Worm (Caenorhabditis elegans) whole organism, mixed stage, embryonic: ENCODE results near the gene Y102A11A.5.
A peak's percentile ranks its signal among the peaks of the same experiment; 100 is the strongest.
"Not testable (repeated sequence)": the region's sequence is repeated elsewhere in the genome, so short reads cannot be mapped to it uniquely, and the experiment has no call there.

Source experiments
- M03D4.4 ChIP-seq: sonication (generic microtip); optimal IDR thresholded peaks from 2 replicates; lab custom pipeline; 2017; ENCODE audit warnings: mild to moderate bottlenecking, missing genetic modification characterization, missing compliant biosample characterization
- blmp-1 ChIP-seq: fragments of 150-350 bp; optimal IDR thresholded peaks from 2 replicates; lab custom pipeline; 2014; ENCODE audit warnings: missing biosample characterization, missing genetic modification characterization
- ceh-39 ChIP-seq: fragments of 150-350 bp; optimal IDR thresholded peaks from 2 replicates; lab custom pipeline; 2014; ENCODE audit warnings: missing biosample characterization, missing genetic modification characterization
- ceh-83 ChIP-seq: fragments of 200-800 bp; sonication (Bioruptor generic); optimal IDR thresholded peaks from 2 replicates; lab custom pipeline; 2018; ENCODE audit warnings: mild to moderate bottlenecking, missing genetic modification characterization, missing compliant biosample characterization
- ces-1 ChIP-seq: fragments of 150-350 bp; optimal IDR thresholded peaks from 2 replicates; lab custom pipeline; 2014; ENCODE audit warnings: missing biosample characterization, missing genetic modification reagents, missing genetic modification characterization
- drap-1 ChIP-seq: fragments of 200-800 bp; sonication (Bioruptor generic); optimal IDR thresholded peaks from 3 replicates; lab custom pipeline; 2018; ENCODE audit warnings: mild to moderate bottlenecking, missing genetic modification characterization, missing compliant biosample characterization
- elt-1 ChIP-seq: sonication (generic microtip); optimal IDR thresholded peaks from 2 replicates; lab custom pipeline; 2017; ENCODE audit warnings: missing genetic modification characterization, mild to moderate bottlenecking, missing compliant biosample characterization, antibody characterized with exemption, moderate library complexity, borderline replicate concordance; ENCODE audit not compliant: insufficient read depth
- elt-3 ChIP-seq: fragments of 150-350 bp; optimal IDR thresholded peaks from 2 replicates; lab custom pipeline; 2014; ENCODE audit warnings: missing biosample characterization, missing genetic modification characterization
- flh-1 ChIP-seq: fragments of 200-800 bp; sonication (Bioruptor generic); optimal IDR thresholded peaks from 2 replicates; lab custom pipeline; 2018; ENCODE audit warnings: mild to moderate bottlenecking, missing genetic modification characterization, moderate library complexity, missing compliant biosample characterization
- ham-2 ChIP-seq: fragments of 200-800 bp; sonication (Bioruptor generic); optimal IDR thresholded peaks from 2 replicates; lab custom pipeline; 2018; ENCODE audit warnings: mild to moderate bottlenecking, missing genetic modification characterization, missing compliant biosample characterization
- hlh-1 ChIP-seq: fragments of 150-350 bp; optimal IDR thresholded peaks from 2 replicates; lab custom pipeline; 2014; ENCODE audit warnings: missing biosample characterization, missing genetic modification reagents, missing genetic modification characterization
- lin-13 ChIP-seq: fragments of 150-350 bp; optimal IDR thresholded peaks from 2 replicates; lab custom pipeline; 2014; ENCODE audit warnings: missing biosample characterization, missing genetic modification characterization
- lin-32 ChIP-seq: fragments of 200-800 bp; sonication (Bioruptor generic); optimal IDR thresholded peaks from 2 replicates; lab custom pipeline; 2018; ENCODE audit warnings: mild to moderate bottlenecking, missing genetic modification characterization, missing compliant biosample characterization
- lsy-2 ChIP-seq: fragments of 150-350 bp; optimal IDR thresholded peaks from 2 replicates; lab custom pipeline; 2014; ENCODE audit warnings: missing biosample characterization, missing genetic modification characterization
- mab-5 ChIP-seq: fragments of 150-350 bp; optimal IDR thresholded peaks from 2 replicates; lab custom pipeline; 2014; ENCODE audit warnings: missing biosample characterization, missing genetic modification characterization
- mep-1 ChIP-seq: fragments of 150-350 bp; optimal IDR thresholded peaks from 2 replicates; lab custom pipeline; 2017; ENCODE audit warnings: missing biosample characterization, missing genetic modification reagents, missing genetic modification characterization, inconsistent platforms
- mls-2 ChIP-seq: sonication (generic microtip); optimal IDR thresholded peaks from 2 replicates; lab custom pipeline; 2016; ENCODE audit warnings: mild to moderate bottlenecking, missing genetic modification characterization, moderate library complexity, missing compliant biosample characterization
- nhr-12 ChIP-seq: fragments of 150-350 bp; optimal IDR thresholded peaks from 2 replicates; lab custom pipeline; 2014; ENCODE audit warnings: missing biosample characterization, missing genetic modification characterization
- nhr-2 ChIP-seq: fragments of 150-350 bp; optimal IDR thresholded peaks from 2 replicates; lab custom pipeline; 2014; ENCODE audit warnings: missing biosample characterization, missing genetic modification characterization
- nhr-237 ChIP-seq: fragments of 150-350 bp; optimal IDR thresholded peaks from 2 replicates; lab custom pipeline; 2014; ENCODE audit warnings: missing biosample characterization, missing genetic modification characterization
- nhr-28 ChIP-seq: fragments of 150-350 bp; optimal IDR thresholded peaks from 2 replicates; lab custom pipeline; 2014; ENCODE audit warnings: missing biosample characterization, missing genetic modification characterization
- nhr-76 ChIP-seq: sonication (generic microtip); optimal IDR thresholded peaks from 2 replicates; lab custom pipeline; 2017; ENCODE audit warnings: missing biosample characterization, missing genetic modification characterization
- pha-4 ChIP-seq: fragments of 150-350 bp; optimal IDR thresholded peaks from 2 replicates; lab custom pipeline; 2018; ENCODE audit warnings: missing biosample characterization, missing genetic modification reagents, missing genetic modification characterization
- sptf-1 ChIP-seq: sonication (generic microtip); optimal IDR thresholded peaks from 2 replicates; lab custom pipeline; 2017; ENCODE audit warnings: mild to moderate bottlenecking, missing genetic modification characterization, moderate library complexity, missing compliant biosample characterization
- tbx-8 ChIP-seq: fragments of 200-800 bp; sonication (Bioruptor generic); optimal IDR thresholded peaks from 2 replicates; lab custom pipeline; 2018; ENCODE audit warnings: mild to moderate bottlenecking, missing genetic modification characterization, moderate library complexity, missing compliant biosample characterization
- unc-120 ChIP-seq: sonication (generic microtip); optimal IDR thresholded peaks from 2 replicates; lab custom pipeline; 2017; ENCODE audit warnings: missing genetic modification characterization, missing compliant biosample characterization; ENCODE audit not compliant: poor library complexity, severe bottlenecking
- unc-39 ChIP-seq: fragments of 150-350 bp; optimal IDR thresholded peaks from 2 replicates; lab custom pipeline; 2014; ENCODE audit warnings: missing biosample characterization, missing genetic modification characterization
- unc-62 ChIP-seq: fragments of 150-350 bp; optimal IDR thresholded peaks from 2 replicates; lab custom pipeline; 2014; ENCODE audit warnings: missing biosample characterization, missing genetic modification reagents, missing genetic modification characterization
- zip-8 ChIP-seq: fragments of 150-350 bp; optimal IDR thresholded peaks from 2 replicates; lab custom pipeline; 2014; ENCODE audit warnings: missing biosample characterization, missing genetic modification characterization
- ztf-11 ChIP-seq: fragments of 150-350 bp; optimal IDR thresholded peaks from 2 replicates; lab custom pipeline; 2014; ENCODE audit warnings: missing biosample characterization, missing genetic modification characterization

The Y102A11A.5 gene

ce11 chrX:2039358-2039757 is 8.0 kb upstream of the Y102A11A.5 start, which contains the start of gene smex-2:
Gene smex-2, minus strand, starts transcription at chrX:2039458.
- TF ChIP-seq flh-1 (GFP tag; lab: Kevin White, UChicago), result no peak
- no peak for TF ChIP-seq nhr-12 (tag; lab: Kevin White, UChicago)
- no peak for TF ChIP-seq lin-32
- TF ChIP-seq mls-2 (tag; lab: Kevin White, UChicago), result no peak
- no peak for TF ChIP-seq nhr-237 (tag; lab: Kevin White, UChicago)
- TF ChIP-seq ces-1 (GFP tag; lab: Kevin White, UChicago), result no peak
- TF ChIP-seq, all 35 proteins: peak for 0

ce11 chrX:2035172-2035571 is 3.8 kb upstream of the Y102A11A.5 start, which contains the start of gene ergi-1:
Gene ergi-1, minus strand, starts transcription at chrX:2035272.
- TF ChIP-seq unc-120 (tag; lab: Kevin White, UChicago), result no peak
- TF ChIP-seq drap-1, result no peak
- no peak for TF ChIP-seq blmp-1 (tag; lab: Kevin White, UChicago)
- TF ChIP-seq unc-39 (tag; lab: Kevin White, UChicago), result no peak
- TF ChIP-seq pha-4 (tag; lab: Kevin White, UChicago), result peak; percentile 2
- no peak for TF ChIP-seq mep-1 (tag; lab: Kevin White, UChicago)
- TF ChIP-seq nhr-28 (tag; lab: Kevin White, UChicago), result no peak

- TF ChIP-seq unc-120 (tag; lab: Kevin White, UChicago), result no peak
- TF ChIP-seq lin-13 (tag; lab: Kevin White, UChicago), result no peak
- no peak for TF ChIP-seq unc-39 (tag; lab: Kevin White, UChicago)
- TF ChIP-seq tbx-8, result no peak
- no peak for TF ChIP-seq M03D4.4 (tag; lab: Kevin White, UChicago)
- no peak for TF ChIP-seq ztf-11 (tag; lab: Kevin White, UChicago)
- TF ChIP-seq hlh-1 (tag; lab: Kevin White, UChicago), result no peak
- no peak for TF ChIP-seq drap-1
- no peak for TF ChIP-seq pha-4 (tag; lab: Kevin White, UChicago)
- TF ChIP-seq elt-1 (tag; lab: Kevin White, UChicago), result no peak
- TF ChIP-seq ceh-39 (tag; lab: Kevin White, UChicago), result no peak
- TF ChIP-seq elt-3 (tag; lab: Kevin White, UChicago), result no peak
- TF ChIP-seq blmp-1 (tag; lab: Kevin White, UChicago), result no peak
- TF ChIP-seq lsy-2 (tag; lab: Kevin White, UChicago), result no peak
- no peak for TF ChIP-seq ham-2
- no peak for TF ChIP-seq nhr-2
Measured at ce11 chrX:2030871-2031270, 517 bp downstream of the Y102A11A.5 start.

- TF ChIP-seq flh-1 (GFP tag; lab: Kevin White, UChicago); unc-120 (tag; lab: Kevin White, UChicago); ham-2: not testable (repeated sequence)
Measured at ce11 chrX:2026342-2026741, 5.0 kb downstream of the Y102A11A.5 start, which contains the start of gene Y102A11A.2. Gene Y102A11A.2, plus strand, starts transcription at chrX:2026642.

ce11 chrX:2021558-2021957 is 9.8 kb downstream of the Y102A11A.5 start:
- no peak for TF ChIP-seq elt-1 (tag; lab: Kevin White, UChicago)
- TF ChIP-seq nhr-28 (tag; lab: Kevin White, UChicago), result no peak
- no peak for TF ChIP-seq zip-8
- TF ChIP-seq lsy-2 (tag; lab: Kevin White, UChicago), result no peak
- TF ChIP-seq M03D4.4 (tag; lab: Kevin White, UChicago), result no peak
- TF ChIP-seq lin-32, result no peak
- TF ChIP-seq ham-2, result no peak
- no peak for TF ChIP-seq ces-1 (GFP tag; lab: Kevin White, UChicago)

ce11 chrX:2018848-2019247 is 12.5 kb downstream of the Y102A11A.5 start, which contains the start of gene Y102A11A.3:
Gene Y102A11A.3, plus strand, starts transcription at chrX:2019148.
- no peak for TF ChIP-seq lsy-2 (tag; lab: Kevin White, UChicago)
- TF ChIP-seq lin-13 (tag; lab: Kevin White, UChicago), result no peak
- TF ChIP-seq unc-62 (GFP tag; lab: Kevin White, UChicago), result no peak
- TF ChIP-seq sptf-1 (tag; lab: Kevin White, UChicago), result no peak
- TF ChIP-seq nhr-76 (tag; lab: Kevin White, UChicago), result no peak
- no peak for TF ChIP-seq unc-39 (tag; lab: Kevin White, UChicago)
- TF ChIP-seq elt-3 (tag; lab: Kevin White, UChicago), result no peak
- no peak for TF ChIP-seq pha-4 (tag; lab: Kevin White, UChicago)
- no peak for TF ChIP-seq lin-32
- TF ChIP-seq zip-8, result no peak
- TF ChIP-seq mab-5 (tag; lab: Kevin White, UChicago), result no peak
- TF ChIP-seq nhr-2, result no peak
- TF ChIP-seq ceh-83 (GFP tag; lab: Kevin White, UChicago), result no peak
- no peak for TF ChIP-seq nhr-237 (tag; lab: Kevin White, UChicago)
- TF ChIP-seq nhr-28 (tag; lab: Kevin White, UChicago), result no peak
- no peak for TF ChIP-seq nhr-12 (tag; lab: Kevin White, UChicago)
- TF ChIP-seq M03D4.4 (tag; lab: Kevin White, UChicago), result no peak
